Worm (Caenorhabditis elegans) whole organism, L2 larva: Measurements from ENCODE around the gene Y53G8B.1.

ENCODE experiments used
- R02D3.7 ChIP-seq: fragments of 150-350 bp; optimal IDR thresholded peaks from 2 replicates; lab custom pipeline; 2014; ENCODE audit warnings: missing biosample characterization, missing genetic modification characterization
- ZK546.5 ChIP-seq: sonication (generic microtip); optimal IDR thresholded peaks from 2 replicates; lab custom pipeline; 2017; ENCODE audit warnings: missing biosample characterization, missing genetic modification characterization
- aly-2 ChIP-seq: fragments of 150-350 bp; optimal IDR thresholded peaks from 2 replicates; lab custom pipeline; 2014; ENCODE audit warnings: missing biosample characterization, missing genetic modification characterization
- crh-2 ChIP-seq: sonication (generic microtip); optimal IDR thresholded peaks from 2 replicates; lab custom pipeline; 2017; ENCODE audit warnings: missing biosample characterization, missing genetic modification characterization
- elt-1 ChIP-seq: fragments of 150-350 bp; optimal IDR thresholded peaks from 2 replicates; lab custom pipeline; 2014; ENCODE audit warnings: missing biosample characterization, missing genetic modification characterization
- elt-3 ChIP-seq: sonication (generic microtip); optimal IDR thresholded peaks from 2 replicates; lab custom pipeline; 2017; ENCODE audit warnings: missing biosample characterization, missing genetic modification characterization
- fos-1 ChIP-seq: fragments of 150-350 bp; optimal IDR thresholded peaks from 2 replicates; lab custom pipeline; 2014; ENCODE audit warnings: missing biosample characterization, missing genetic modification characterization
- gmeb-1 ChIP-seq: fragments of 150-350 bp; optimal IDR thresholded peaks from 2 replicates; lab custom pipeline; 2014; ENCODE audit warnings: missing biosample characterization, missing genetic modification characterization
- lin-11 ChIP-seq: fragments of 150-350 bp; sonication (generic microtip); optimal IDR thresholded peaks from 2 replicates; lab custom pipeline; 2014; ENCODE audit warnings: missing biosample characterization, missing genetic modification characterization, inconsistent platforms, mixed read lengths
- lin-13 ChIP-seq: fragments of 150-350 bp; optimal IDR thresholded peaks from 2 replicates; lab custom pipeline; 2014; ENCODE audit warnings: missing biosample characterization, missing genetic modification reagents, missing genetic modification characterization
- mdl-1 ChIP-seq, 2 experiments: fragments of 150-350 bp in 1 of 2; sonication (generic microtip) in 1 of 2; optimal IDR thresholded peaks; 2 replicates each; lab custom pipeline; 2017; ENCODE audit warnings: missing biosample characterization in 2 of 2, missing genetic modification characterization in 2 of 2
- nhr-10 ChIP-seq: sonication (generic microtip); optimal IDR thresholded peaks from 2 replicates; lab custom pipeline; 2017; ENCODE audit warnings: missing biosample characterization, missing genetic modification characterization
- nhr-12 ChIP-seq: fragments of 150-350 bp; optimal IDR thresholded peaks from 2 replicates; lab custom pipeline; 2014; ENCODE audit warnings: missing biosample characterization, missing genetic modification characterization
- nhr-23 ChIP-seq: fragments of 150-350 bp; optimal IDR thresholded peaks from 2 replicates; lab custom pipeline; 2014; ENCODE audit warnings: missing biosample characterization, missing genetic modification reagents, missing genetic modification characterization
- sem-4 ChIP-seq: fragments of 150-350 bp; optimal IDR thresholded peaks from 2 replicates; lab custom pipeline; 2014; ENCODE audit warnings: missing biosample characterization, missing genetic modification reagents, missing genetic modification characterization
- sma-9 ChIP-seq, 2 experiments: fragments of 150-350 bp in 1 of 2; sonication (generic microtip) in 1 of 2; optimal IDR thresholded peaks; 2 replicates each; lab custom pipeline; 2014 to 2016; ENCODE audit warnings: missing genetic modification characterization in 2 of 2, mild to moderate bottlenecking in 1 of 2, missing biosample characterization in 1 of 2, missing compliant biosample characterization in 1 of 2, missing genetic modification reagents in 1 of 2, moderate library complexity in 1 of 2
- unc-55 ChIP-seq: fragments of 150-350 bp; sonication (generic microtip); optimal IDR thresholded peaks from 3 replicates; lab custom pipeline; 2014; ENCODE audit warnings: missing biosample characterization, missing genetic modification reagents, missing genetic modification characterization
- ztf-1 ChIP-seq: fragments of 200-800 bp; sonication (Bioruptor generic); conservative IDR thresholded peaks from 2 replicates; pipeline ENCODE4 v1.3.6; 2022; ENCODE audit warnings: missing genetic modification characterization, missing compliant biosample characterization

Gene Y53G8B.1

DNA sequence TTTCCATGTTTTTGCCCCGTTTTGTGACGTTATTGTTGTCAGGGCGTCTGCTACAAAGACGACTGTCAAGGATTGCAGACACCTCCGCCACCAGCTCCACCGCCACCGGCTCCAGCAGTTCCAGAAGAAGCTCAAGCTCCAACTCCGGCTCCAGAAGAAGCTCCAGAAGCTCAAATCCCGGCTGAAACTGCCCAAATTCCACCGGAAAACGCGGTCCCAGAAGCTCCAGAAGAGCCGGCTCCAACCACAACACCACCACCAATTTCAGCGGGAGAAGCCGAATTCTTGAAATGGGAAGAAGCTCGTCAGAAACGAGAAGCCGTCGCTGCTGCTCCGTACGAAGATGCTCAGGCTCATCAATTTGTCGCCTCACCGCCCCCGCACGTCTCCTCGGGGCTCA lies 47.7 kb downstream of the Y53G8B.1 start:
- TF ChIP-seq gmeb-1 (tag; lab: Kevin White, UChicago), result no peak
- no peak for TF ChIP-seq unc-55
- no peak for TF ChIP-seq sem-4 (tag; lab: Kevin White, UChicago)
- no peak for TF ChIP-seq elt-3 (tag; lab: Kevin White, UChicago)
- TF ChIP-seq lin-13 (GFP tag; lab: Kevin White, UChicago), result no peak
- no peak for TF ChIP-seq nhr-10 (tag; lab: Kevin White, UChicago)
- no peak for TF ChIP-seq nhr-23
- TF ChIP-seq, all 48 proteins: peak for 0

DNA sequence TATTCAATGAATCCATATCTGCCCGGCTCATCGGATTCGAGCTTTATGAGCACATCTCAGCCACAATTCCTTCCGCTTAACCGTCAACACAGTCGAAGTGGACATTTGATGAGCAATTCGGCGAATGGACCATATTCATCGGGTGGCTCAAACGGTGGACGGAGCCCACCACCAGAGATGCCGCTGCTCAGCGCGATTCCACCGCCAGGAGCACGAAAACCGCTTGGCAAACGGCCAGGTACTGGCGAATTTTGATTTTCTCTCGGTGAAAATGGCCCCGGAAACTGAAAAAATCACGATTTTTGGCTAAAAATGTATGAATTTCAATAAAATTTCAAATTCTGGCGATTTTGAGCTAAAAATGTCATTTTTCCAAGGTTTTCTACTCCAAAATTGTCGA lies 50.8 kb downstream of the Y53G8B.1 start:
- TF ChIP-seq crh-2 (tag; lab: Kevin White, UChicago), result no peak
- TF ChIP-seq aly-2 (tag; lab: Kevin White, UChicago), result no peak
- no peak for TF ChIP-seq ZK546.5 (tag; lab: Kevin White, UChicago)
- no peak for TF ChIP-seq gmeb-1 (tag; lab: Kevin White, UChicago)
- no peak for TF ChIP-seq sma-9 (GFP tag; optimal IDR thresholded peaks at IDR 0.05; lab: Kevin White, UChicago)
- TF ChIP-seq sma-9 (tag; optimal IDR thresholded peaks at IDR 0.05; lab: Kevin White, UChicago), result no peak
- TF ChIP-seq ztf-1 (GFP tag; lab: Robert Waterston, UW), result no peak
- TF ChIP-seq nhr-10 (tag; lab: Kevin White, UChicago), result no peak
- no peak for TF ChIP-seq lin-11 (tag; lab: Kevin White, UChicago)
- TF ChIP-seq mdl-1 (tag; optimal IDR thresholded peaks at IDR 0.05; lab: Kevin White, UChicago), result no peak
- no peak for TF ChIP-seq nhr-12 (tag; lab: Kevin White, UChicago)
- TF ChIP-seq fos-1, result no peak
- TF ChIP-seq R02D3.7 (tag; lab: Kevin White, UChicago), result no peak
- TF ChIP-seq unc-55, result no peak
- no peak for TF ChIP-seq elt-1 (tag; lab: Kevin White, UChicago)
